Fruit fly (Drosophila melanogaster) ovary, adult (tissue): ENCODE measurements around the gene CG17234.

ENCODE experiments used
- CG17801 ChIP-seq: fragments of 200-800 bp; optimal IDR thresholded peaks from 2 replicates; lab custom pipeline; 2019; ENCODE audit warnings: missing biosample characterization, mild to moderate bottlenecking, missing genetic modification characterization, moderate library complexity; ENCODE audit not compliant: partially characterized antibody

CG17234 gene

dm6 chr2L:2299803-2300202, 47.0 kb downstream of the CG17234 start, which contains the start of gene CG31949:
Gene CG31949, plus strand, starts transcription at chr2L:2300103.
- no peak for TF ChIP-seq CG17801 (GFP tag; lab: Kevin White, UChicago)
